Worm (Caenorhabditis elegans) whole organism, mixed stage, embryonic: Measurements from ENCODE around the gene lsy-12.

Experiments
- M03D4.4 ChIP-seq: sonication (generic microtip); optimal IDR thresholded peaks from 2 replicates; lab custom pipeline; 2017; ENCODE audit warnings: mild to moderate bottlenecking, missing genetic modification characterization, missing compliant biosample characterization
- bed-3 ChIP-seq: fragments of 200-800 bp; sonication (Bioruptor generic); optimal IDR thresholded peaks from 3 replicates; lab custom pipeline; 2018; ENCODE audit warnings: mild to moderate bottlenecking, missing genetic modification characterization, moderate library complexity, missing compliant biosample characterization
- blmp-1 ChIP-seq: fragments of 150-350 bp; optimal IDR thresholded peaks from 2 replicates; lab custom pipeline; 2014; ENCODE audit warnings: missing biosample characterization, missing genetic modification characterization
- ceh-43 ChIP-seq: fragments of 200-800 bp; sonication (Bioruptor generic); optimal IDR thresholded peaks from 2 replicates; lab custom pipeline; 2018; ENCODE audit warnings: mild to moderate bottlenecking, missing genetic modification characterization, moderate library complexity, missing compliant biosample characterization
- ceh-83 ChIP-seq: fragments of 200-800 bp; sonication (Bioruptor generic); optimal IDR thresholded peaks from 2 replicates; lab custom pipeline; 2018; ENCODE audit warnings: mild to moderate bottlenecking, missing genetic modification characterization, missing compliant biosample characterization
- ces-1 ChIP-seq: fragments of 150-350 bp; optimal IDR thresholded peaks from 2 replicates; lab custom pipeline; 2014; ENCODE audit warnings: missing biosample characterization, missing genetic modification reagents, missing genetic modification characterization
- cnd-1 ChIP-seq: fragments of 200-800 bp; sonication (Bioruptor generic); optimal IDR thresholded peaks from 2 replicates; lab custom pipeline; 2018; ENCODE audit warnings: mild to moderate bottlenecking, missing genetic modification characterization, missing compliant biosample characterization
- drap-1 ChIP-seq: fragments of 200-800 bp; sonication (Bioruptor generic); optimal IDR thresholded peaks from 3 replicates; lab custom pipeline; 2018; ENCODE audit warnings: mild to moderate bottlenecking, missing genetic modification characterization, missing compliant biosample characterization
- elt-3 ChIP-seq: fragments of 150-350 bp; optimal IDR thresholded peaks from 2 replicates; lab custom pipeline; 2014; ENCODE audit warnings: missing biosample characterization, missing genetic modification characterization
- flh-1 ChIP-seq: fragments of 200-800 bp; sonication (Bioruptor generic); optimal IDR thresholded peaks from 2 replicates; lab custom pipeline; 2018; ENCODE audit warnings: mild to moderate bottlenecking, missing genetic modification characterization, moderate library complexity, missing compliant biosample characterization
- hlh-1 ChIP-seq: fragments of 150-350 bp; optimal IDR thresholded peaks from 2 replicates; lab custom pipeline; 2014; ENCODE audit warnings: missing biosample characterization, missing genetic modification reagents, missing genetic modification characterization
- lin-13 ChIP-seq: fragments of 150-350 bp; optimal IDR thresholded peaks from 2 replicates; lab custom pipeline; 2014; ENCODE audit warnings: missing biosample characterization, missing genetic modification characterization
- lin-32 ChIP-seq: fragments of 200-800 bp; sonication (Bioruptor generic); optimal IDR thresholded peaks from 2 replicates; lab custom pipeline; 2018; ENCODE audit warnings: mild to moderate bottlenecking, missing genetic modification characterization, missing compliant biosample characterization
- lsy-2 ChIP-seq: fragments of 150-350 bp; optimal IDR thresholded peaks from 2 replicates; lab custom pipeline; 2014; ENCODE audit warnings: missing biosample characterization, missing genetic modification characterization
- mep-1 ChIP-seq: fragments of 150-350 bp; optimal IDR thresholded peaks from 2 replicates; lab custom pipeline; 2017; ENCODE audit warnings: missing biosample characterization, missing genetic modification reagents, missing genetic modification characterization, inconsistent platforms
- mls-2 ChIP-seq: sonication (generic microtip); optimal IDR thresholded peaks from 2 replicates; lab custom pipeline; 2016; ENCODE audit warnings: mild to moderate bottlenecking, missing genetic modification characterization, moderate library complexity, missing compliant biosample characterization
- nhr-12 ChIP-seq: fragments of 150-350 bp; optimal IDR thresholded peaks from 2 replicates; lab custom pipeline; 2014; ENCODE audit warnings: missing biosample characterization, missing genetic modification characterization
- nhr-2 ChIP-seq: fragments of 150-350 bp; optimal IDR thresholded peaks from 2 replicates; lab custom pipeline; 2014; ENCODE audit warnings: missing biosample characterization, missing genetic modification characterization
- nhr-237 ChIP-seq: fragments of 150-350 bp; optimal IDR thresholded peaks from 2 replicates; lab custom pipeline; 2014; ENCODE audit warnings: missing biosample characterization, missing genetic modification characterization
- nhr-28 ChIP-seq: fragments of 150-350 bp; optimal IDR thresholded peaks from 2 replicates; lab custom pipeline; 2014; ENCODE audit warnings: missing biosample characterization, missing genetic modification characterization
- nhr-76 ChIP-seq: sonication (generic microtip); optimal IDR thresholded peaks from 2 replicates; lab custom pipeline; 2017; ENCODE audit warnings: missing biosample characterization, missing genetic modification characterization
- pha-4 ChIP-seq: fragments of 150-350 bp; optimal IDR thresholded peaks from 2 replicates; lab custom pipeline; 2018; ENCODE audit warnings: missing biosample characterization, missing genetic modification reagents, missing genetic modification characterization
- sem-2 ChIP-seq: fragments of 200-800 bp; sonication (Bioruptor generic); optimal IDR thresholded peaks from 2 replicates; lab custom pipeline; 2018; ENCODE audit warnings: mild to moderate bottlenecking, missing genetic modification characterization, missing compliant biosample characterization
- sptf-1 ChIP-seq: sonication (generic microtip); optimal IDR thresholded peaks from 2 replicates; lab custom pipeline; 2017; ENCODE audit warnings: mild to moderate bottlenecking, missing genetic modification characterization, moderate library complexity, missing compliant biosample characterization
- tbx-8 ChIP-seq: fragments of 200-800 bp; sonication (Bioruptor generic); optimal IDR thresholded peaks from 2 replicates; lab custom pipeline; 2018; ENCODE audit warnings: mild to moderate bottlenecking, missing genetic modification characterization, moderate library complexity, missing compliant biosample characterization
- unc-120 ChIP-seq: sonication (generic microtip); optimal IDR thresholded peaks from 2 replicates; lab custom pipeline; 2017; ENCODE audit warnings: missing genetic modification characterization, missing compliant biosample characterization; ENCODE audit not compliant: poor library complexity, severe bottlenecking
- unc-39 ChIP-seq: fragments of 150-350 bp; optimal IDR thresholded peaks from 2 replicates; lab custom pipeline; 2014; ENCODE audit warnings: missing biosample characterization, missing genetic modification characterization
- unc-62 ChIP-seq: fragments of 150-350 bp; optimal IDR thresholded peaks from 2 replicates; lab custom pipeline; 2014; ENCODE audit warnings: missing biosample characterization, missing genetic modification reagents, missing genetic modification characterization
- zip-8 ChIP-seq: fragments of 150-350 bp; optimal IDR thresholded peaks from 2 replicates; lab custom pipeline; 2014; ENCODE audit warnings: missing biosample characterization, missing genetic modification characterization

lsy-12 gene

DNA sequence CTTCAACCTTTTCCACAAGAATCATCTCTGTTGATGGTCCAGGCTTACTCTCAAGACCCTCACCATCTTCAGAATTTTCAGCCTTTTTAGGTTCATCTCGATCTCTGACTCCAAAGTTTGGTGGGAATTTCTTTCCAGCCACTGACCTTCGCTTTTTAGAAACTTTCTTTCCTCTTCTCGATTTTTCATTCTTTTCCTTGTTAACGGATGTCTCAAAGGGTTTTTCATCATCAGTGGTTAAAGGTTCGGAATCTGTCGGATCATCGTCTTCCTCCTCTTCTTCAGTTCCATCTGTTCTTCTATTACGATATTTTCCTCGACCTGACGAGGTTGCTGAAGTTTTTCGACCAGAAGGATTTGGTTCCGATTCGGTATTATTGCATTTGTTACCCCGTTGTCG, 11.2 kb downstream of the lsy-12 start:
- TF ChIP-seq sptf-1 (no peak), sem-2 (GFP tag; lab: Kevin White, UChicago) (no peak), lsy-2 (tag; lab: Kevin White, UChicago) (no peak), pha-4 (no peak), bed-3 (no peak)

DNA sequence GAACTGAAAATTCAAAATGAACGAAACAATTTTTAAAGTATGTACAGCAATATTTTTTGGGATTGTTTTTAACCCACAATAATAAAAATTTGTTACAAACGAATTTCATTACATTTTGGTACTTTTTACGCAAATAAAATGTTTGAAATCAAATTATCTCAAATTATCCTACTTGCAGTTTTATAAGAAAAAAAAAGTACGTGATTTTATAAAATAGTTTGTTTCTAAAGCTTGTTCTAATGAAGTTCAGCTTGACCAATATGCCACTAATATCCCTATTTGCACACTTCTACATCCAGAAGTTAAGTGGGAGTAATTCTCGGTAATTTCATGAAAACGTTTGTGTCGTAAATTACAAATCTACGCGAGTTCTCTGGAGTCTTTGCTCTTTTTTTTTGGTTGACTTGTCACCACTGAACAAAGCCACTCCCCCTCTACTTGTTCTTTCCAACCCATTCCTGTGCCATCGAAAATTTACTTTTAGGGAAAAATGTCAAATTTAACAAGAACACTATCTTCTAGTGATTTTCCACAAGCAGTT, 16.3 kb downstream of the lsy-12 start, which contains the start of gene sru-8:
Gene sru-8 (plus strand): TSS at position 491 of the 541 bp plus-strand sequence.
- TF ChIP-seq ceh-83 (GFP tag; lab: Kevin White, UChicago): no peak
- TF ChIP-seq lsy-2 (tag; lab: Kevin White, UChicago): no peak
- no peak for TF ChIP-seq lin-13 (tag; lab: Kevin White, UChicago)
- TF ChIP-seq nhr-12: no peak
- TF ChIP-seq mep-1: no peak

DNA sequence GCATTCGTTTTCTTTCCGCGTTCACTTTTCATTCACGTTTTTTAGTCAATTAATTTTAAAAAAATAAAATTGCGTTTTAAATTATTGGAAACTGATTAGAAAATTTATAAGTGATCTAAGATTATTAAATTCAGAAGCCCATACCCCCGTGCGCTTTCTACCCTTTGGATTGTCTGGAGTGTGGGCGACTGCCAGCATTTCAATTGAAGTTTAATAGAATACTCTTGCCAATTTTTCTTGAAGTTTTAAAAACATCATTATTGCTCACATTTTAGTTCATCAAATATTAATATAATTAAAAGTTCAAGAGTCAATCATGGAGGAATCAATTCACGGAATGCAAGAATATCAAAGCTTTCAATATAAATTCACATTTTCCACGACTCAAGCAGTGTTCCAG, 18.4 kb downstream of the lsy-12 start, which contains the start of gene sru-36:
Gene sru-36 (plus strand): TSS at position 301 of the 400 bp plus-strand sequence.
- TF ChIP-seq ceh-43 (GFP tag; lab: Kevin White, UChicago): no peak
- TF ChIP-seq unc-62 (GFP tag; lab: Kevin White, UChicago): no peak
- TF ChIP-seq lsy-2 (tag; lab: Kevin White, UChicago): no peak
- TF ChIP-seq pha-4: no peak
- TF ChIP-seq mls-2: no peak
- TF ChIP-seq bed-3: no peak
- no peak for TF ChIP-seq elt-3 (tag; lab: Kevin White, UChicago)
- TF ChIP-seq nhr-76 (tag; lab: Kevin White, UChicago): no peak
- TF ChIP-seq unc-39 (tag; lab: Kevin White, UChicago): no peak
- no peak for TF ChIP-seq sptf-1
- TF ChIP-seq blmp-1 (tag; lab: Kevin White, UChicago): no peak
- TF ChIP-seq nhr-28: no peak
- TF ChIP-seq unc-120 (tag; lab: Kevin White, UChicago): no peak

DNA sequence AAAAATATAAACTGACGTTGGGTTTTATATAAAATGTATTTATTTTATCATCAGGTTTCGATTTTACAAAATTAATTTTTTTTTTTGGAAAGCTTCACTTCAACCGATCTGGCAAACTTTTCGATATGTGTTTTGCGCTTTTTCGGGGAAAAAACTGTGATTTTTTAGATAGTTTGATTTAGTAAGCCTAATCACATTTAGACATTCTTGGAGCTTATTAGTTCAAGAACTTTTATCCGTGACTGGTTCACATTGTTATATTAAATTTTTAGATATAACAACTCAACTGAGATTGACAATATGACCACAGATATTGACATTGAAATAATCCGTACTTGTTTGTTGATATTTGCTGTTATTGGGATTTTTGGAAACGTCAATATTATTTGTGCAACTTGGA, 22.1 kb downstream of the lsy-12 start, which contains the start of gene srsx-21:
Gene srsx-21 (plus strand): TSS at position 301 of the 400 bp plus-strand sequence.
- TF ChIP-seq cnd-1 (tag; lab: Kevin White, UChicago) (no peak), unc-39 (tag; lab: Kevin White, UChicago) (no peak), M03D4.4 (tag; lab: Kevin White, UChicago) (no peak), unc-120 (tag; lab: Kevin White, UChicago) (no peak), zip-8 (tag; lab: Kevin White, UChicago) (no peak), lin-32 (no peak)

DNA sequence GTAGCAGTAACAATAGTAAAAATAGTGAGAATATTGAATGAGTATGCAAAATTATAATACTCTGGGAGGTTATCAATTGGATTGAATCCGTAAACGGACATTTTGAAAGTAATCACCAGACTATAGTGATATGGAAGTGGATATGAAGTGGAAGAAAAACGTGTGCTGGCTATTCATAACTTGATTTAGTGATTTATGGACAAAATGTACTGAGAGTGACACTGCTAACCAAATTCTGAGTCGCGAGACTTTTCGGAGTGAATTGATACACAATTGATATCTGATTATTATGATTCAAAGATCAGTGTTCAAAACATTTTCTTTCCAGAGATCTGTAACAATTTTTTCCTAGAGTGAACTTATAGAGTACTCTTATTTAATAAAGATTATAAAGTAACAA, 23.8 kb downstream of the lsy-12 start, which contains the start of gene sru-38:
Gene sru-38 (minus strand): TSS at position 101 of the 400 bp plus-strand sequence.
- TF ChIP-seq M03D4.4 (tag; lab: Kevin White, UChicago) (no peak), nhr-2 (tag; lab: Kevin White, UChicago) (no peak), ces-1 (GFP tag; lab: Kevin White, UChicago) (no peak), drap-1 (no peak), unc-120 (tag; lab: Kevin White, UChicago) (no peak), hlh-1 (tag; lab: Kevin White, UChicago) (no peak), nhr-237 (tag; lab: Kevin White, UChicago) (no peak), nhr-28 (no peak), pha-4 (no peak), flh-1 (GFP tag; lab: Kevin White, UChicago) (no peak), tbx-8 (GFP tag; lab: Kevin White, UChicago) (no peak), ceh-43 (GFP tag; lab: Kevin White, UChicago) (no peak), unc-62 (GFP tag; lab: Kevin White, UChicago) (no peak)

DNA sequence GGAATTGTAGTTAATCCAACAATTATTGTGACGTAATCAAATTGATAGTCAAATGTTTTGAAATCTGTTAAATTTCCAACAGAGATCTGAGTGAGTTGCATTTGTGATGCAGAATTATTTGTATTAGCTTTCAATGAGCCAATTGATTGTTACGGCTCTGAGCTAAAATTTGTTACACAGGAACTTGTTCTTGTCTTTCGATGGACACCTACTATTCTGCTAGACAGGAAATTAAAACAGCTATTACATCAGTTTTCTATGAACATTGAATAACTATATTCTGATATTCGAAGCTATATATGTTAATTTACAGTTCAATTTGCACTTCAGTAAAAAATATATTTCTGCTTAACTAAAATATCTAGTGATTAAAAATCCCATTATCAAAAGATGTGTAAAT, 25.9 kb downstream of the lsy-12 start, which contains the start of gene sru-40:
Gene sru-40 (minus strand): TSS at position 101 of the 400 bp plus-strand sequence.
- TF ChIP-seq zip-8 (tag; lab: Kevin White, UChicago): peak; percentile 46
- TF ChIP-seq ceh-83 (GFP tag; lab: Kevin White, UChicago): no peak
- no peak for TF ChIP-seq elt-3 (tag; lab: Kevin White, UChicago)
